Worm (Caenorhabditis elegans) whole organism, late embryonic: ENCODE results near the gene C24H11.1.

Source experiments
- C38D4.7 ChIP-seq: fragments of 200-800 bp; sonication (Bioruptor generic); optimal IDR thresholded peaks from 2 replicates; lab custom pipeline; 2018; ENCODE audit warnings: mild to moderate bottlenecking, missing genetic modification characterization, moderate library complexity, missing compliant biosample characterization
- T23F11.4 ChIP-seq: fragments of 200-800 bp; sonication (Bioruptor generic); optimal IDR thresholded peaks from 2 replicates; lab custom pipeline; 2018; ENCODE audit warnings: mild to moderate bottlenecking, missing genetic modification characterization, missing compliant biosample characterization
- ceh-2 ChIP-seq: sonication (generic microtip); optimal IDR thresholded peaks from 2 replicates; lab custom pipeline; 2016; ENCODE audit warnings: missing genotype, missing genetic modification characterization, missing compliant biosample characterization
- ceh-31 ChIP-seq: sonication (generic microtip); optimal IDR thresholded peaks from 2 replicates; lab custom pipeline; 2016; ENCODE audit warnings: missing genetic modification characterization, missing compliant biosample characterization
- dve-1 ChIP-seq: sonication (generic microtip); optimal IDR thresholded peaks from 2 replicates; lab custom pipeline; 2017; ENCODE audit warnings: antibody characterized with exemption, mild to moderate bottlenecking, missing genetic modification characterization, missing compliant biosample characterization
- elt-2 ChIP-seq: sonication (generic microtip); optimal IDR thresholded peaks from 2 replicates; lab custom pipeline; 2016; ENCODE audit warnings: missing genetic modification reagents, missing genetic modification characterization, missing compliant biosample characterization
- gmeb-2 ChIP-seq: sonication (generic microtip); optimal IDR thresholded peaks from 2 replicates; lab custom pipeline; 2016; ENCODE audit warnings: missing genetic modification characterization, inconsistent platforms, missing compliant biosample characterization
- nhr-11 ChIP-seq: fragments of 150-350 bp; optimal IDR thresholded peaks from 2 replicates; lab custom pipeline; 2014; ENCODE audit warnings: missing biosample characterization, missing genetic modification characterization
- pax-1 ChIP-seq: fragments of 150-350 bp; optimal IDR thresholded peaks from 2 replicates; lab custom pipeline; 2014; ENCODE audit warnings: missing biosample characterization, missing genetic modification characterization
- pha-4 ChIP-seq: fragments of 150-350 bp; optimal IDR thresholded peaks from 2 replicates; lab custom pipeline; 2018; ENCODE audit warnings: missing biosample characterization, missing genetic modification reagents, missing genetic modification characterization
- syd-9 ChIP-seq: sonication (generic microtip); optimal IDR thresholded peaks from 2 replicates; lab custom pipeline; 2016; ENCODE audit warnings: mild to moderate bottlenecking, missing genetic modification characterization, moderate library complexity, missing compliant biosample characterization

DNA sequence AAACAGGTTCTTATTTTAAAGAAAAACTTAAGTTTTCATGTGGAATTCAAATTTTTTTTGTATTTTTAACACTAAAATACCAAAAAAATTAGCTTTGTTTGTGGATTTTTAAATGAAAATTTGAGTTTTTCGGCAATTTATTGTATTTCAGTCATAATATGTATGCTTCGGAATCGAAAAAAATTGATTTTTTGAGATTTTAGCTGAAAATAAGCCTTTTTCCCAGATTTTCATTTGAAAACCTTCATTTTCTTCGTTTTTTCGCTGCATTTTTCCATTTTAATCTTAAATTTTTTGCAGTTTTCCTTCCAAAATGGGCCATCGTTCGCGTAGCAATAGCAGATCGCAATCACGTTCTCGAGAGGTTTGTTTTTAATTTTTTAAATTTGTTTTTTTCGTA, 38.6 kb downstream of the C24H11.1 start, which contains the start of gene rsp-8:
- TF ChIP-seq C38D4.7 (GFP tag; lab: Kevin White, UChicago) = no peak
- no peak for TF ChIP-seq dve-1 (tag; lab: Kevin White, UChicago)
- no peak for TF ChIP-seq pha-4 (tag; lab: Kevin White, UChicago)
- TF ChIP-seq ceh-2 (tag; lab: Kevin White, UChicago) = no peak
- no peak for TF ChIP-seq T23F11.4 (GFP tag; lab: Kevin White, UChicago)
- TF ChIP-seq elt-2 (tag; lab: Kevin White, UChicago) = no peak
- TF ChIP-seq nhr-11 (tag; lab: Kevin White, UChicago) = no peak
- no peak for TF ChIP-seq ceh-31 (tag; lab: Kevin White, UChicago)
- no peak for TF ChIP-seq gmeb-2 (tag; lab: Kevin White, UChicago)
- no peak for TF ChIP-seq pax-1 (tag; lab: Kevin White, UChicago)
- TF ChIP-seq syd-9 (tag; lab: Kevin White, UChicago) = no peak
